Worm (Caenorhabditis elegans) whole organism, L4 larva: ENCODE measurements around the gene EEED8.3.

ENCODE experiments used
- D1046.2 ChIP-seq: fragments of 200-800 bp; sonication (Bioruptor generic); IDR thresholded peaks from 2 replicates; pipeline ENCODE4 v1.3.6; 2022; ENCODE audit warnings: missing genetic modification characterization, missing compliant biosample characterization
- F26F4.8 ChIP-seq: fragments of 200-800 bp; sonication (Bioruptor generic); conservative IDR thresholded peaks from 2 replicates; pipeline ENCODE4 v1.3.6; 2022; ENCODE audit warnings: missing genetic modification characterization, missing compliant biosample characterization
- F37D6.2 ChIP-seq: sonication (generic microtip); optimal IDR thresholded peaks from 2 replicates; lab custom pipeline; 2016; ENCODE audit warnings: mild to moderate bottlenecking, missing genetic modification characterization, missing compliant biosample characterization
- F44E2.7 ChIP-seq: fragments of 200-800 bp; sonication (Bioruptor generic); IDR thresholded peaks from 2 replicates; pipeline ENCODE4 v2.1.2; 2022; ENCODE audit warnings: missing genetic modification characterization, missing compliant biosample characterization
- T26A8.4 ChIP-seq: fragments of 200-800 bp; sonication (Bioruptor generic); IDR thresholded peaks from 2 replicates; pipeline ENCODE4 v1.3.6; 2022; ENCODE audit warnings: missing genetic modification characterization, missing compliant biosample characterization
- aha-1 ChIP-seq: fragments of 150-350 bp; peaks from one replicate; lab custom pipeline; 2014; ENCODE audit warnings: missing biosample characterization, missing genetic modification characterization
- aly-2 ChIP-seq: sonication (generic microtip); optimal IDR thresholded peaks from 2 replicates; lab custom pipeline; 2018; ENCODE audit warnings: missing biosample characterization, missing genetic modification characterization
- arid-1 ChIP-seq: fragments of 200-800 bp; sonication (Bioruptor generic); conservative IDR thresholded peaks from 2 replicates; pipeline ENCODE4 v1.3.6; 2022; ENCODE audit warnings: missing genetic modification reagents, missing genetic modification characterization, missing compliant biosample characterization
- ceh-28 ChIP-seq: fragments of 150-350 bp; optimal IDR thresholded peaks from 2 replicates; lab custom pipeline; 2014; ENCODE audit warnings: missing biosample characterization, missing genetic modification reagents, missing genetic modification characterization
- ceh-32 ChIP-seq: sonication (generic microtip); optimal IDR thresholded peaks from 2 replicates; lab custom pipeline; 2016; ENCODE audit warnings: mild to moderate bottlenecking, missing genetic modification characterization, missing compliant biosample characterization; ENCODE audit not compliant: poor library complexity
- ceh-44 ChIP-seq: fragments of 200-800 bp; sonication (Bioruptor generic); IDR thresholded peaks from 2 replicates; pipeline ENCODE4 v1.3.6; 2022; ENCODE audit warnings: missing genetic modification reagents, missing genetic modification characterization, missing compliant biosample characterization
- ceh-62 ChIP-seq: sonication (generic microtip); optimal IDR thresholded peaks from 2 replicates; lab custom pipeline; 2017; ENCODE audit warnings: missing biosample characterization, missing genetic modification characterization
- ctbp-1 ChIP-seq: fragments of 200-800 bp; sonication (Bioruptor generic); IDR thresholded peaks from 2 replicates; pipeline ENCODE4 v1.3.6; 2022; ENCODE audit warnings: missing genetic modification reagents, missing genetic modification characterization, missing compliant biosample characterization
- daf-16 ChIP-seq, 3 experiments: sonication (generic microtip); optimal IDR thresholded peaks; 2 replicates each; lab custom pipeline; 2016 to 2017; ENCODE audit warnings: missing genetic modification characterization in 3 of 3, missing genetic modification reagents in 3 of 3, mild to moderate bottlenecking in 2 of 3, missing compliant biosample characterization in 2 of 3, missing biosample characterization in 1 of 3, moderate library complexity in 1 of 3
- daf-19 ChIP-seq: fragments of 200-800 bp; sonication (Bioruptor generic); conservative IDR thresholded peaks from 2 replicates; pipeline ENCODE4 v1.3.6; 2022; ENCODE audit warnings: missing genetic modification characterization, missing compliant biosample characterization
- dmd-8 ChIP-seq: fragments of 200-800 bp; sonication (Bioruptor generic); IDR thresholded peaks from 2 replicates; pipeline ENCODE4 v1.3.6; 2022; ENCODE audit warnings: missing genetic modification characterization, missing compliant biosample characterization
- dmd-9 ChIP-seq: fragments of 200-800 bp; sonication (Bioruptor generic); IDR thresholded peaks from 2 replicates; pipeline ENCODE4 v1.3.6; 2022; ENCODE audit warnings: missing genetic modification reagents, missing genetic modification characterization, missing compliant biosample characterization
- dve-1 ChIP-seq: sonication (generic microtip); optimal IDR thresholded peaks from 2 replicates; lab custom pipeline; 2017; ENCODE audit warnings: antibody characterized with exemption, mild to moderate bottlenecking, missing genetic modification characterization, missing compliant biosample characterization; ENCODE audit not compliant: insufficient read depth
- gei-8 ChIP-seq: fragments of 200-800 bp; sonication (Bioruptor generic); optimal IDR thresholded peaks from 2 replicates; lab custom pipeline; 2018; ENCODE audit warnings: mild to moderate bottlenecking, missing genetic modification characterization, missing compliant biosample characterization
- hif-1 ChIP-seq, 2 experiments: sonication (generic microtip); optimal IDR thresholded peaks; 2 replicates each; lab custom pipeline; 2016 to 2017; ENCODE audit warnings: missing compliant biosample characterization in 2 of 2, missing genetic modification characterization in 2 of 2, missing genetic modification reagents in 2 of 2, missing genotype in 2 of 2, mild to moderate bottlenecking in 1 of 2
- hlh-30 ChIP-seq: sonication (generic microtip); optimal IDR thresholded peaks from 2 replicates; lab custom pipeline; 2017; ENCODE audit warnings: antibody characterized with exemption, mild to moderate bottlenecking, missing genetic modification characterization, missing compliant biosample characterization; ENCODE audit not compliant: insufficient read depth
- hmg-1.1 ChIP-seq: fragments of 200-800 bp; sonication (Bioruptor generic); IDR thresholded peaks from 2 replicates; pipeline ENCODE4 v1.3.6; 2022; ENCODE audit warnings: missing genetic modification reagents, missing genetic modification characterization, missing compliant biosample characterization
- lim-7 ChIP-seq: fragments of 200-800 bp; sonication (Bioruptor generic); IDR thresholded peaks from 2 replicates; pipeline ENCODE4 v1.3.6; 2022; ENCODE audit warnings: missing genetic modification characterization, missing compliant biosample characterization
- lin-13 ChIP-seq: fragments of 150-350 bp; optimal IDR thresholded peaks from 2 replicates; lab custom pipeline; 2014; ENCODE audit warnings: missing biosample characterization, missing genetic modification reagents, missing genetic modification characterization
- madf-9 ChIP-seq: fragments of 200-800 bp; sonication (Bioruptor generic); conservative IDR thresholded peaks from 2 replicates; pipeline ENCODE4 v1.3.6; 2022; ENCODE audit warnings: missing genetic modification reagents, missing genetic modification characterization, missing compliant biosample characterization
- mdl-1 ChIP-seq, 2 experiments: fragments of 150-350 bp in 1 of 2; sonication (generic microtip) in 1 of 2; optimal IDR thresholded peaks; 2 replicates each; lab custom pipeline; 2014 to 2017; ENCODE audit warnings: missing biosample characterization in 2 of 2, missing genetic modification characterization in 2 of 2
- mdt-29 ChIP-seq: fragments of 200-800 bp; sonication (Bioruptor generic); IDR thresholded peaks from 2 replicates; pipeline ENCODE4 v1.3.6; 2022; ENCODE audit warnings: missing genetic modification reagents, missing genetic modification characterization, missing compliant biosample characterization
- mes-2 ChIP-seq: sonication (generic microtip); optimal IDR thresholded peaks from 2 replicates; lab custom pipeline; 2016; ENCODE audit warnings: missing genotype, mild to moderate bottlenecking, missing genetic modification characterization, missing compliant biosample characterization; ENCODE audit not compliant: poor library complexity, severe bottlenecking
- mxl-3 ChIP-seq: fragments of 200-800 bp; sonication (Bioruptor generic); optimal IDR thresholded peaks from 2 replicates; lab custom pipeline; 2018; ENCODE audit warnings: mild to moderate bottlenecking, missing genetic modification characterization, missing compliant biosample characterization
- nhr-10 ChIP-seq: fragments of 150-350 bp; optimal IDR thresholded peaks from 2 replicates; lab custom pipeline; 2014; ENCODE audit warnings: missing biosample characterization, missing genetic modification characterization
- nhr-102 ChIP-seq: sonication (generic microtip); optimal IDR thresholded peaks from 2 replicates; lab custom pipeline; 2016; ENCODE audit warnings: mild to moderate bottlenecking, missing genetic modification characterization, moderate library complexity, missing compliant biosample characterization
- nhr-11 ChIP-seq: fragments of 150-350 bp; optimal IDR thresholded peaks from 2 replicates; lab custom pipeline; 2014; ENCODE audit warnings: missing biosample characterization, missing genetic modification characterization
- nhr-111 ChIP-seq: fragments of 200-800 bp; sonication (Bioruptor generic); optimal IDR thresholded peaks from 2 replicates; lab custom pipeline; 2018; ENCODE audit warnings: mild to moderate bottlenecking, missing genetic modification characterization, missing compliant biosample characterization
- nhr-237 ChIP-seq: sonication (generic microtip); optimal IDR thresholded peaks from 2 replicates; lab custom pipeline; 2017; ENCODE audit warnings: missing biosample characterization, missing genetic modification characterization
- nhr-25 ChIP-seq: sonication (generic microtip); optimal IDR thresholded peaks from 2 replicates; lab custom pipeline; 2017; ENCODE audit warnings: missing genetic modification characterization, mild to moderate bottlenecking, missing compliant biosample characterization, antibody characterized with exemption, moderate library complexity, borderline replicate concordance; ENCODE audit not compliant: insufficient read depth
- pha-4 ChIP-seq, 2 experiments: fragments of 150-350 bp in 1 of 2; fragments of 200-800 bp in 1 of 2; sonication (Bioruptor generic) in 1 of 2; IDR thresholded peaks in 1 of 2; optimal IDR thresholded peaks in 1 of 2; 2 replicates each; pipeline versions ENCODE4 v1.3.6 to Lab custom; 2014 to 2022; ENCODE audit warnings: missing genetic modification characterization in 2 of 2, missing genetic modification reagents in 2 of 2, missing biosample characterization in 1 of 2, missing compliant biosample characterization in 1 of 2
- php-3 ChIP-seq: fragments of 200-800 bp; sonication (Bioruptor generic); IDR thresholded peaks from 2 replicates; pipeline ENCODE4 v1.3.6; 2022; ENCODE audit warnings: missing genetic modification reagents, missing genetic modification characterization, missing compliant biosample characterization
- pqm-1 ChIP-seq: sonication (generic microtip); optimal IDR thresholded peaks from 2 replicates; lab custom pipeline; 2017; ENCODE audit warnings: missing biosample characterization, missing genetic modification characterization
- rbr-2 ChIP-seq: sonication (generic microtip); optimal IDR thresholded peaks from 2 replicates; lab custom pipeline; 2016; ENCODE audit warnings: missing genotype, missing genetic modification characterization, missing compliant biosample characterization
- sdz-12 ChIP-seq: fragments of 200-800 bp; sonication (Bioruptor generic); optimal IDR thresholded peaks from 2 replicates; lab custom pipeline; 2018; ENCODE audit warnings: mild to moderate bottlenecking, missing genetic modification characterization, missing compliant biosample characterization
- spr-1 ChIP-seq: sonication (generic microtip); optimal IDR thresholded peaks from 2 replicates; lab custom pipeline; 2016; ENCODE audit warnings: mild to moderate bottlenecking, missing genetic modification characterization, missing compliant biosample characterization
- tra-1 ChIP-seq: fragments of 200-800 bp; sonication (Bioruptor generic); IDR thresholded peaks from 2 replicates; pipeline ENCODE4 v1.3.6; 2022; ENCODE audit warnings: missing genetic modification reagents, missing genetic modification characterization, missing compliant biosample characterization
- unc-130 ChIP-seq: sonication (generic microtip); optimal IDR thresholded peaks from 2 replicates; lab custom pipeline; 2016; ENCODE audit warnings: missing genetic modification reagents, missing genetic modification characterization, missing compliant biosample characterization
- unc-62 ChIP-seq, 3 experiments: fragments of 150-350 bp in 1 of 3; sonication (generic microtip); optimal IDR thresholded peaks in 2 of 3; peaks in 1 of 3; 1 replicate in 1 of 3; 2 replicates in 2 of 3; lab custom pipeline; 2014 to 2017; ENCODE audit warnings: missing biosample characterization in 3 of 3, missing genetic modification characterization in 3 of 3, missing genetic modification reagents in 3 of 3, missing genotype in 1 of 3
- vab-7 ChIP-seq: fragments of 200-800 bp; sonication (Bioruptor generic); IDR thresholded peaks from 2 replicates; pipeline ENCODE4 v1.3.6; 2022; ENCODE audit warnings: missing genetic modification reagents, missing genetic modification characterization, missing compliant biosample characterization
- zfp-3 ChIP-seq: fragments of 200-800 bp; sonication (Bioruptor generic); conservative IDR thresholded peaks from 2 replicates; pipeline ENCODE4 v1.3.6; 2022; ENCODE audit warnings: missing genetic modification reagents, missing genetic modification characterization, missing compliant biosample characterization
- zip-2 ChIP-seq: fragments of 150-350 bp; optimal IDR thresholded peaks from 2 replicates; lab custom pipeline; 2014; ENCODE audit warnings: missing biosample characterization, missing genetic modification characterization

Gene EEED8.3

ce11 chrII:5379614-5380077 lies 34.4 kb upstream of the EEED8.3 start, which contains the start of gene pkc-3:
TSS of gene pkc-3 (plus strand) at chrII:5380027.
- no peak for TF ChIP-seq daf-19 (GFP tag; lab: Robert Waterston, UW)
- no peak for TF ChIP-seq lim-7
- 0 out of 2 replicates have a peak, but pooled peaks have one; percentile 25 for TF ChIP-seq arid-1 (GFP tag; lab: Robert Waterston, UW)
- peak; percentile 85 for TF ChIP-seq dve-1 (tag; lab: Kevin White, UChicago)
- no peak for TF ChIP-seq aly-2 (tag; lab: Kevin White, UChicago)
- TF ChIP-seq zfp-3 (GFP tag; lab: Robert Waterston, UW): peak; percentile 61; the same call in 1 of the 2 replicates
- TF ChIP-seq nhr-237 (tag; lab: Kevin White, UChicago): no peak
- TF ChIP-seq F26F4.8 (GFP tag; lab: Robert Waterston, UW): no peak
- no peak for TF ChIP-seq vab-7 (GFP tag; lab: Robert Waterston, UW)
- TF ChIP-seq dmd-9: no peak
- TF ChIP-seq nhr-10 (tag; lab: Kevin White, UChicago): peak; percentile 11
- TF ChIP-seq nhr-25: peak; percentile 95
- peak; percentile 78 for TF ChIP-seq T26A8.4
- TF ChIP-seq aha-1 (tag; lab: Kevin White, UChicago): peak; percentile 99
- TF ChIP-seq hmg-1.1: peak; percentile 52; the same call in 1 of the 2 replicates
- peak in 1 of 2 experiments; percentile 19 for TF ChIP-seq unc-62 (GFP tag; optimal IDR thresholded peaks at IDR 0.05 in 1 of 2; lab: Kevin White, UChicago)
- no peak for TF ChIP-seq unc-62 (tag; optimal IDR thresholded peaks at IDR 0.05; lab: Kevin White, UChicago)
- TF ChIP-seq hlh-30 (tag; lab: Kevin White, UChicago): peak; percentile 83
- TF ChIP-seq mdl-1 (tag; optimal IDR thresholded peaks at IDR 0.05; lab: Kevin White, UChicago): peak; percentile 7 to 47
- TF ChIP-seq ceh-28: no peak
- TF ChIP-seq sdz-12 (GFP tag; lab: Kevin White, UChicago): no peak
- TF ChIP-seq nhr-102 (tag; lab: Kevin White, UChicago): peak; percentile 59
- 0 out of 2 replicates have a peak, but pooled peaks have one; percentile 52 for TF ChIP-seq dmd-8 (GFP tag; lab: Robert Waterston, UW)
- TF ChIP-seq F44E2.7 (GFP tag; lab: Robert Waterston, UW): no peak
- TF ChIP-seq ctbp-1: no peak
- TF ChIP-seq php-3 (GFP tag; lab: Robert Waterston, UW): 0 out of 2 replicates have a peak, but pooled peaks have one; percentile 14
- TF ChIP-seq nhr-111: no peak
- TF ChIP-seq lin-13 (GFP tag; lab: Kevin White, UChicago): peak; percentile 54
- TF ChIP-seq ceh-62 (tag; lab: Kevin White, UChicago): no peak
- peak; percentile 39; the same call in 1 of the 2 replicates for TF ChIP-seq pha-4 (GFP tag; IDR thresholded peaks at IDR 0.05; lab: Robert Waterston, UW)
- TF ChIP-seq pha-4 (tag; optimal IDR thresholded peaks at IDR 0.05; lab: Kevin White, UChicago): peak; percentile 68
- peak; percentile 86 for TF ChIP-seq mxl-3 (GFP tag; lab: Kevin White, UChicago)
- no peak for TF ChIP-seq zip-2 (tag; lab: Kevin White, UChicago)
- TF ChIP-seq tra-1 (GFP tag; lab: Robert Waterston, UW): no peak
- TF ChIP-seq hif-1 (tag; optimal IDR thresholded peaks at IDR 0.05; lab: Kevin White, UChicago): peak; percentile 22
- peak in 1 of 2 experiments; percentile 16 for TF ChIP-seq daf-16 (GFP tag; optimal IDR thresholded peaks at IDR 0.05; lab: Kevin White, UChicago)
- peak; percentile 72 for TF ChIP-seq daf-16 (tag; optimal IDR thresholded peaks at IDR 0.05; lab: Kevin White, UChicago)
- TF ChIP-seq madf-9 (GFP tag; lab: Robert Waterston, UW): peak; percentile 35; the same call in 1 of the 2 replicates
- TF ChIP-seq mes-2 (tag; lab: Kevin White, UChicago): peak; percentile 67
- no peak for TF ChIP-seq ceh-44 (GFP tag; lab: Robert Waterston, UW)
- TF ChIP-seq D1046.2 (GFP tag; lab: Robert Waterston, UW): no peak
- TF ChIP-seq rbr-2 (tag; lab: Kevin White, UChicago): peak; percentile 46
- no peak for TF ChIP-seq ceh-32
- peak; percentile 77 for TF ChIP-seq gei-8 (GFP tag; lab: Kevin White, UChicago)
- TF ChIP-seq pqm-1: peak; percentile 71
- peak; percentile 15 for TF ChIP-seq unc-130 (GFP tag; lab: Kevin White, UChicago)
- peak; percentile 47 for TF ChIP-seq nhr-11 (tag; lab: Kevin White, UChicago)
- TF ChIP-seq mdt-29 (GFP tag; lab: Robert Waterston, UW): 0 out of 2 replicates have a peak, but pooled peaks have one; percentile 20
- TF ChIP-seq spr-1 (tag; lab: Kevin White, UChicago): peak; percentile 51
- TF ChIP-seq F37D6.2 (tag; lab: Kevin White, UChicago): no peak
